Worm (Caenorhabditis elegans) whole organism, midembryonic: ENCODE measurements around the gene sma-5.

Source experiments
- T22C8.4 ChIP-seq: fragments of 200-800 bp; sonication (Bioruptor generic); IDR thresholded peaks from 2 replicates; pipeline ENCODE4 v1.3.6; 2022; ENCODE audit warnings: missing genetic modification characterization, missing compliant biosample characterization
- cog-1 ChIP-seq: sonication (generic microtip); optimal IDR thresholded peaks from 2 replicates; lab custom pipeline; 2016; ENCODE audit warnings: missing genetic modification characterization, missing compliant biosample characterization
- flt-1 ChIP-seq: fragments of 200-800 bp; sonication (Bioruptor generic); IDR thresholded peaks from 2 replicates; pipeline ENCODE4 v1.3.6; 2022; ENCODE audit warnings: missing genetic modification characterization, missing compliant biosample characterization
- klf-2 ChIP-seq: fragments of 200-800 bp; sonication (Bioruptor generic); conservative IDR thresholded peaks from 2 replicates; pipeline ENCODE4 v1.3.6; 2022; ENCODE audit warnings: missing genetic modification reagents, missing genetic modification characterization, missing compliant biosample characterization
- med-1 ChIP-seq: sonication (generic microtip); optimal IDR thresholded peaks from 2 replicates; lab custom pipeline; 2017; ENCODE audit warnings: missing genetic modification characterization, mild to moderate bottlenecking, missing compliant biosample characterization, antibody characterized with exemption, missing genetic modification reagents; ENCODE audit not compliant: insufficient read depth
- ref-1 ChIP-seq: fragments of 200-800 bp; sonication (Bioruptor generic); conservative IDR thresholded peaks from 2 replicates; pipeline ENCODE4 v1.3.6; 2022; ENCODE audit warnings: missing genetic modification reagents, missing genetic modification characterization, missing compliant biosample characterization

ce11 chrX:11953229-11953628 lies 52.1 kb downstream of the sma-5 start, which contains the start of gene T08D10.4:
- TF ChIP-seq flt-1 (GFP tag; lab: Robert Waterston, UW), result no peak
- no peak for TF ChIP-seq cog-1 (tag; lab: Kevin White, UChicago)
- TF ChIP-seq klf-2 (GFP tag; lab: Robert Waterston, UW), result no peak
- no peak for TF ChIP-seq ref-1
- TF ChIP-seq med-1 (GFP tag; lab: Kevin White, UChicago), result no peak
- TF ChIP-seq T22C8.4, result no peak
